Worm (Caenorhabditis elegans) whole organism, mixed stage, embryonic: ENCODE data around the gene clec-156.

Experiments used
- nhr-237 ChIP-seq: fragments of 150-350 bp; optimal IDR thresholded peaks from 2 replicates; lab custom pipeline; 2014; ENCODE audit warnings: missing biosample characterization, missing genetic modification characterization
- nhr-28 ChIP-seq: fragments of 150-350 bp; optimal IDR thresholded peaks from 2 replicates; lab custom pipeline; 2014; ENCODE audit warnings: missing biosample characterization, missing genetic modification characterization

- TF ChIP-seq nhr-237 = no peak
- TF ChIP-seq nhr-28 (tag; lab: Kevin White, UChicago) = no peak
These were observed 7.7 kb upstream of the clec-156 start, which contains the start of gene nonu-1 for ce11 chrIII:4849739-4850138.
